Worm (Caenorhabditis elegans): ENCODE results near the gene ceh-41.

Gene ceh-41

ce11 chrX:1830475-1830874, 18.0 kb downstream of the ceh-41 start:
- TF ChIP-seq nhr-11 (tag; optimal IDR thresholded peaks at IDR 0.05): no peak
- TF ChIP-seq peb-1 (tag; optimal IDR thresholded peaks at IDR 0.05): no peak
- TF ChIP-seq mab-5 (tag; optimal IDR thresholded peaks at IDR 0.05): no peak
- TF ChIP-seq crh-2 (tag; optimal IDR thresholded peaks at IDR 0.05): no peak
- no peak for TF ChIP-seq zag-1 (tag; optimal IDR thresholded peaks at IDR 0.05)
- no peak for TF ChIP-seq dmd-4 (tag; optimal IDR thresholded peaks at IDR 0.05)
- no peak for TF ChIP-seq egl-27 (tag; optimal IDR thresholded peaks at IDR 0.05)
- TF ChIP-seq nhr-6 (tag; optimal IDR thresholded peaks at IDR 0.05): no peak
- no peak for TF ChIP-seq ztf-4 (tag; optimal IDR thresholded peaks at IDR 0.05)

- TF ChIP-seq sma-3 (GFP tag; optimal IDR thresholded peaks at IDR 0.05): no peak
- no peak for TF ChIP-seq unc-55 (GFP tag; optimal IDR thresholded peaks at IDR 0.05)
- TF ChIP-seq ceh-16 (tag; optimal IDR thresholded peaks at IDR 0.05): no peak
- TF ChIP-seq unc-62 (GFP tag; optimal IDR thresholded peaks at IDR 0.05): no peak
- no peak for TF ChIP-seq sem-4 (tag; optimal IDR thresholded peaks at IDR 0.05)
- no peak for TF ChIP-seq peb-1 (tag; optimal IDR thresholded peaks at IDR 0.05)
- no peak for TF ChIP-seq R02D3.7 (tag; optimal IDR thresholded peaks at IDR 0.05)
- no peak for TF ChIP-seq unc-39 (tag; optimal IDR thresholded peaks at IDR 0.05)
- no peak for TF ChIP-seq alr-1 (tag; optimal IDR thresholded peaks at IDR 0.05)
- TF ChIP-seq F13H6.1 (tag; optimal IDR thresholded peaks at IDR 0.05): no peak
- no peak for TF ChIP-seq nhr-10 (tag; optimal IDR thresholded peaks at IDR 0.05)
- TF ChIP-seq C34F6.9 (tag; optimal IDR thresholded peaks at IDR 0.05): no peak
- TF ChIP-seq ztf-11 (tag; optimal IDR thresholded peaks at IDR 0.05): no peak
- TF ChIP-seq ama-1 (optimal IDR thresholded peaks at IDR 0.05): no peak
- no peak for TF ChIP-seq nhr-11 (tag; optimal IDR thresholded peaks at IDR 0.05)
- TF ChIP-seq zag-1 (tag; optimal IDR thresholded peaks at IDR 0.05): no peak
- no peak for TF ChIP-seq blmp-1 (tag; optimal IDR thresholded peaks at IDR 0.05; ENCODE audit: insufficient read depth)
- no peak for TF ChIP-seq lsy-2 (tag; optimal IDR thresholded peaks at IDR 0.05)
- TF ChIP-seq mdl-1 (tag; optimal IDR thresholded peaks at IDR 0.05): no peak
Measured at ce11 chrX:1829937-1830336, 18.5 kb downstream of the ceh-41 start, which contains the start of gene C14E2.6. Gene C14E2.6, minus strand, starts transcription at chrX:1830037.

- TF ChIP-seq unc-39 (tag; optimal IDR thresholded peaks at IDR 0.05) (no peak), ztf-4 (tag; optimal IDR thresholded peaks at IDR 0.05) (no peak), nhr-77 (tag; optimal IDR thresholded peaks at IDR 0.05) (no peak), nhr-11 (tag; optimal IDR thresholded peaks at IDR 0.05) (no peak), Y55F3AM.14 (GFP tag; optimal IDR thresholded peaks at IDR 0.05) (no peak), sma-9 (GFP tag; optimal IDR thresholded peaks at IDR 0.05) (no peak), sma-9 (tag; optimal IDR thresholded peaks at IDR 0.05) (no peak), ama-1 (optimal IDR thresholded peaks at IDR 0.05) (no peak), sem-4 (tag; optimal IDR thresholded peaks at IDR 0.05) (no peak), elt-3 (tag; optimal IDR thresholded peaks at IDR 0.05) (no peak), ztf-1 (GFP tag; conservative IDR thresholded peaks at IDR 0.05) (no peak), unc-62 (GFP tag; optimal IDR thresholded peaks at IDR 0.05) (no peak), gmeb-1 (tag; optimal IDR thresholded peaks at IDR 0.05) (no peak), nhr-12 (tag; optimal IDR thresholded peaks at IDR 0.05) (no peak), nhr-129 (tag; optimal IDR thresholded peaks at IDR 0.05) (no peak), aly-2 (tag; optimal IDR thresholded peaks at IDR 0.05) (no peak), skn-1 (tag; optimal IDR thresholded peaks at IDR 0.05) (no peak)
Measured at ce11 chrX:1826166-1826565, 22.3 kb downstream of the ceh-41 start, which contains the start of gene C14E2.1. Gene C14E2.1, plus strand, starts transcription at chrX:1826466.

- TF ChIP-seq snpc-4 (tag; optimal IDR thresholded peaks at IDR 0.05): no peak
- TF ChIP-seq lin-11 (tag; optimal IDR thresholded peaks at IDR 0.05): no peak
- TF ChIP-seq skn-1 (tag; optimal IDR thresholded peaks at IDR 0.05): no peak
Measured at ce11 chrX:1825290-1825832, 23.1 kb downstream of the ceh-41 start, which contains the start of gene C14E2.5. Gene C14E2.5, minus strand, starts transcription at chrX:1825340.

All from whole organism, L2 larva.